Worm (Caenorhabditis elegans): Measurements from ENCODE around the gene flp-27.

flp-27 gene

ce11 chrII:5680703-5681102 is at the start of gene flp-27:
Gene flp-27, plus strand, starts transcription at chrII:5681003.
- no peak for TF ChIP-seq unc-62 (GFP tag; optimal IDR thresholded peaks at IDR 0.05)

ce11 chrII:5633453-5633852 is 47.4 kb upstream of the flp-27 start:
- TF ChIP-seq unc-62 (GFP tag; optimal IDR thresholded peaks at IDR 0.05) = no peak

- TF ChIP-seq unc-62 (GFP tag; optimal IDR thresholded peaks at IDR 0.05) = no peak
Observed at ce11 chrII:5636826-5637225, 44.0 kb upstream of the flp-27 start, which contains the start of gene F59E12.8. Gene F59E12.8, minus strand, starts transcription at chrII:5636926.

- TF ChIP-seq unc-62 (GFP tag; optimal IDR thresholded peaks at IDR 0.05) = no peak
Observed at ce11 chrII:5638059-5638458, 42.7 kb upstream of the flp-27 start, which contains the start of gene F59E12.3. Gene F59E12.3, plus strand, starts transcription at chrII:5638359.

ce11 chrII:5640362-5641079 is 40.3 kb upstream of the flp-27 start:
- no peak for TF ChIP-seq unc-62 (GFP tag; optimal IDR thresholded peaks at IDR 0.05)

- TF ChIP-seq unc-62 (GFP tag; optimal IDR thresholded peaks at IDR 0.05) = no peak
Observed at ce11 chrII:5642110-5642509, 38.7 kb upstream of the flp-27 start.

ce11 chrII:5646942-5647341 is 33.9 kb upstream of the flp-27 start, which contains the start of gene F59E12.9:
Gene F59E12.9, minus strand, starts transcription at chrII:5647042.
- TF ChIP-seq unc-62 (GFP tag; optimal IDR thresholded peaks at IDR 0.05) = no peak

ce11 chrII:5648272-5648671 is 32.5 kb upstream of the flp-27 start, which contains the start of gene ddl-1:
Gene ddl-1, minus strand, starts transcription at chrII:5648372.
- TF ChIP-seq unc-62 (GFP tag; optimal IDR thresholded peaks at IDR 0.05) = no peak

ce11 chrII:5649236-5650004 is 31.4 kb upstream of the flp-27 start, which contains the start of the genes sam-4, F59E12.17 and zyg-1:
Gene sam-4, minus strand, starts transcription at chrII:5649286.
Gene F59E12.17, minus strand, starts transcription at chrII:5649470.
Gene zyg-1, plus strand, starts transcription at chrII:5649748.
- TF ChIP-seq unc-62 (GFP tag; optimal IDR thresholded peaks at IDR 0.05) = no peak

ce11 chrII:5651426-5651825 is 29.4 kb upstream of the flp-27 start:
- no peak for TF ChIP-seq unc-62 (GFP tag; optimal IDR thresholded peaks at IDR 0.05)

ce11 chrII:5652334-5652733 is 28.5 kb upstream of the flp-27 start, which contains the start of gene bli-2:
Gene bli-2, minus strand, starts transcription at chrII:5652434.
- no peak for TF ChIP-seq unc-62 (GFP tag; optimal IDR thresholded peaks at IDR 0.05)

ce11 chrII:5654215-5654614 is 26.6 kb upstream of the flp-27 start, which contains the start of gene F59E12.1:
Gene F59E12.1, plus strand, starts transcription at chrII:5654515.
- TF ChIP-seq unc-62 (GFP tag; optimal IDR thresholded peaks at IDR 0.05) = no peak

- TF ChIP-seq unc-62 (GFP tag; optimal IDR thresholded peaks at IDR 0.05) = no peak
Observed at ce11 chrII:5659675-5660074, 21.1 kb upstream of the flp-27 start, which contains the start of gene fut-3. Gene fut-3, minus strand, starts transcription at chrII:5659775.

- no peak for TF ChIP-seq unc-62 (GFP tag; optimal IDR thresholded peaks at IDR 0.05)
Observed at ce11 chrII:5660155-5660554, 20.6 kb upstream of the flp-27 start.

- no peak for TF ChIP-seq unc-62 (GFP tag; optimal IDR thresholded peaks at IDR 0.05)
Observed at ce11 chrII:5660736-5661734, 19.8 kb upstream of the flp-27 start, which contains the start of the genes ift-43 and mdt-26. Gene ift-43, minus strand, starts transcription at chrII:5660786. Gene mdt-26, plus strand, starts transcription at chrII:5661181.

Measured in whole organism, dauer.